Worm (Caenorhabditis elegans): ENCODE data around the gene pqn-42.

DNA sequence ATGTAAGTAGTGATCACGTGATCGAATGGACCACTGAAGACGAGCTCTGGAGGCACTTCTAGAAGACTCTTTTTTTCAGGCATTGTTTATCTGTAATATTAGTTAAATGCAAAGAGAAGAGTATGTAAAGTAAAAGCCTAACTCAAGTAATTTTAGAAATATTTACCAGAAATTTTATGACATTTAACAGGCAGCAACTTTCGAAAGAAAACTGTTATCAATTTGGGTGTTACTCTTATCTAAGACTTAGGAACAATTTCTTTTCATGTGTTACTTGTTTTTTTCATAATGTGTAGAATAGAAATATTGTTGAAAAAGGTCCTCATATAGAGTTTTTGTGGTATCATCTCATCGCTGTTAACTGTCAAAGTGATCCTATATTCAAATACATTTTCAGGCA, 40.9 kb downstream of the pqn-42 start, which contains the start of the genes F42G2.5 and F42G2.7:
- no peak for TF ChIP-seq K12H6.12 (tag; optimal IDR thresholded peaks at IDR 0.05)
- no peak for TF ChIP-seq zim-3 (tag; optimal IDR thresholded peaks at IDR 0.05)
- TF ChIP-seq Y67H2A.10 (GFP tag; conservative IDR thresholded peaks at IDR 0.05): no peak
- TF ChIP-seq K11D2.4 (GFP tag; IDR thresholded peaks at IDR 0.05): no peak
- no peak for TF ChIP-seq lsl-1 (GFP tag; optimal IDR thresholded peaks at IDR 0.05)
- no peak for TF ChIP-seq unc-62 (GFP tag; optimal IDR thresholded peaks at IDR 0.05)
- TF ChIP-seq repo-1 (tag; optimal IDR thresholded peaks at IDR 0.05): no peak
- no peak for TF ChIP-seq F10E7.11 (tag; optimal IDR thresholded peaks at IDR 0.05)

Measured in whole organism, young adult.